Fruit fly (Drosophila melanogaster): ENCODE results near the gene AgmNAT.

Gene AgmNAT

dm6 chrX:5847544-5847943 lies 31.9 kb upstream of the AgmNAT start (continued):
- TF ChIP-seq cg (GFP tag; optimal IDR thresholded peaks at IDR 0.05) (peak; percentile 2), Aef1 (GFP tag; IDR thresholded peaks at IDR 0.05) (peak; percentile 39; the same call in 2 of the 3 replicates), Dek (tag; optimal IDR thresholded peaks at IDR 0.05) (no peak), dan (GFP tag; IDR thresholded peaks at IDR 0.05) (no peak), chinmo (GFP tag; IDR thresholded peaks at IDR 0.05; ENCODE audit: partially characterized antibody) (no peak), pan (optimal IDR thresholded peaks at IDR 0.05) (no peak), pan (GFP tag; optimal IDR thresholded peaks at IDR 0.05 in 1 of 2, IDR thresholded peaks at IDR 0.05 in 1 of 2) (peak in 1 of 2 experiments; percentile 51), ara (GFP tag; IDR thresholded peaks at IDR 0.05) (no peak), CG31365 (tag; optimal IDR thresholded peaks at IDR 0.05) (no peak), peb (GFP tag; IDR thresholded peaks at IDR 0.05) (no peak), sens-2 (GFP tag; IDR thresholded peaks at IDR 0.05) (no peak), Rfx (GFP tag; IDR thresholded peaks at IDR 0.05) (peak; percentile 66), lab (GFP tag; optimal IDR thresholded peaks at IDR 0.05) (peak; percentile 62), CG7271 (tag; optimal IDR thresholded peaks at IDR 0.05) (no peak), CG12299 (tag; optimal IDR thresholded peaks at IDR 0.05) (no peak), onecut (GFP tag; IDR thresholded peaks at IDR 0.05) (peak; percentile 18; the same call in 1 of the 2 replicates), CG11456 (GFP tag; IDR thresholded peaks at IDR 0.05) (peak; percentile 48; the same call in 1 of the 3 replicates), Hmr (GFP tag; optimal IDR thresholded peaks at IDR 0.05) (peak; percentile 45), fd3F (GFP tag; optimal IDR thresholded peaks at IDR 0.05) (no peak), Antp (GFP tag; optimal IDR thresholded peaks at IDR 0.05) (peak; percentile 22), grau (tag; optimal IDR thresholded peaks at IDR 0.05) (peak; percentile 37), CG8388 (GFP tag; optimal IDR thresholded peaks at IDR 0.05) (no peak), Atf-2 (GFP tag; optimal IDR thresholded peaks at IDR 0.05) (no peak), NC2α (GFP tag; optimal IDR thresholded peaks at IDR 0.05) (no peak), Hr39 (optimal IDR thresholded peaks at IDR 0.05) (no peak), CG31441 (GFP tag; IDR thresholded peaks at IDR 0.05) (peak; percentile 24; the same call in 1 of the 2 replicates), CG17361 (GFP tag; IDR thresholded peaks at IDR 0.05) (no peak), fd102C (GFP tag; optimal IDR thresholded peaks at IDR 0.05) (no peak), CG13775 (GFP tag; optimal IDR thresholded peaks at IDR 0.05) (no peak), CG10274 (GFP tag; optimal IDR thresholded peaks at IDR 0.05) (no peak), CG15514 (GFP tag; optimal IDR thresholded peaks at IDR 0.05) (peak; percentile 6), CG10366 (GFP tag; IDR thresholded peaks at IDR 0.05) (no peak; the same call in 1 of the 2 replicates), nom (GFP tag; optimal IDR thresholded peaks at IDR 0.05) (no peak), CG6654 (GFP tag; optimal IDR thresholded peaks at IDR 0.05) (no peak), az2 (GFP tag; optimal IDR thresholded peaks at IDR 0.05) (peak; percentile 6), insv (GFP tag; optimal IDR thresholded peaks at IDR 0.05) (no peak), Fer2 (tag; optimal IDR thresholded peaks at IDR 0.05) (no peak), ash1 (GFP tag; optimal IDR thresholded peaks at IDR 0.05) (no peak), CG15269 (tag; optimal IDR thresholded peaks at IDR 0.05) (peak; percentile 36), Max (GFP tag; optimal IDR thresholded peaks at IDR 0.05) (no peak), CG14014 (GFP tag; IDR thresholded peaks at IDR 0.05) (0 out of 2 replicates have a peak, but pooled peaks have one; percentile 43), gem (tag; optimal IDR thresholded peaks at IDR 0.05) (peak; percentile 38), inv (GFP tag; IDR thresholded peaks at IDR 0.05; ENCODE audit: partially characterized antibody) (no peak), tap (tag; optimal IDR thresholded peaks at IDR 0.05) (no peak), CG15601 (tag; optimal IDR thresholded peaks at IDR 0.05) (no peak), hb (GFP tag; IDR thresholded peaks at IDR 0.05; ENCODE audit: partially characterized antibody) (no peak), CG14667 (GFP tag; IDR thresholded peaks at IDR 0.05) (peak; percentile 29; the same call in 1 of the 2 replicates), HLH3B (GFP tag; IDR thresholded peaks at IDR 0.05) (peak; percentile 61), Ptx1 (GFP tag; IDR thresholded peaks at IDR 0.05) (peak; percentile 59), MESR4 (GFP tag; optimal IDR thresholded peaks at IDR 0.05) (no peak), Xrp1 (GFP tag; IDR thresholded peaks at IDR 0.05) (peak; percentile 47; the same call in 1 of the 2 replicates)
